Fruit fly (Drosophila melanogaster) whole organism, embryonic: ENCODE results near the gene Nprl3.

ENCODE experiments used
- B-H1 ChIP-seq: fragments of 200-800 bp; sonication (Bioruptor generic); IDR thresholded peaks from 3 replicates; pipeline ENCODE4 v1.3.6; 2022; ENCODE audit warnings: missing biosample characterization, missing genetic modification characterization
- Bgb ChIP-seq: fragments of 200-800 bp; sonication (Bioruptor generic); IDR thresholded peaks from 2 replicates; pipeline ENCODE4 v1.3.6; 2022; ENCODE audit warnings: missing biosample characterization, missing genetic modification characterization; ENCODE audit not compliant: partially characterized antibody
- CG10431 ChIP-seq: fragments of 200-800 bp; sonication (Bioruptor generic); optimal IDR thresholded peaks from 3 replicates; lab custom pipeline; 2018; ENCODE audit warnings: missing biosample characterization, mild to moderate bottlenecking, missing genetic modification characterization
- CG10565 ChIP-seq: fragments of 200-800 bp; sonication (Bioruptor generic); optimal IDR thresholded peaks from 3 replicates; lab custom pipeline; 2016; ENCODE audit warnings: missing biosample characterization, mild to moderate bottlenecking, missing genetic modification characterization
- CG1233 ChIP-seq: fragments of 200-800 bp; sonication (Bioruptor generic); optimal IDR thresholded peaks from 4 replicates; lab custom pipeline; 2018; ENCODE audit warnings: missing biosample characterization, mild to moderate bottlenecking, missing genetic modification characterization
- CG12942 ChIP-seq: fragments of 200-800 bp; sonication (Bioruptor generic); optimal IDR thresholded peaks from 3 replicates; lab custom pipeline; 2016; ENCODE audit warnings: missing biosample characterization, missing genetic modification characterization
- CG13296 ChIP-seq: fragments of 200-800 bp; sonication (Bioruptor generic); optimal IDR thresholded peaks from 3 replicates; lab custom pipeline; 2018; ENCODE audit warnings: missing biosample characterization, mild to moderate bottlenecking, missing genetic modification characterization
- CG15073 ChIP-seq: fragments of 200-800 bp; sonication (Bioruptor generic); optimal IDR thresholded peaks from 2 replicates; lab custom pipeline; 2016; ENCODE audit warnings: missing biosample characterization, missing genetic modification characterization
- CG17829 ChIP-seq: fragments of 200-800 bp; optimal IDR thresholded peaks from 2 replicates; lab custom pipeline; 2019; ENCODE audit warnings: missing biosample characterization, mild to moderate bottlenecking, missing genetic modification characterization, moderate library complexity
- CG2120 ChIP-seq: fragments of 200-800 bp; sonication (Bioruptor generic); optimal IDR thresholded peaks from 3 replicates; lab custom pipeline; 2016; ENCODE audit warnings: missing biosample characterization, missing genetic modification characterization
- CG3407 ChIP-seq: fragments of 200-800 bp; sonication (Bioruptor generic); optimal IDR thresholded peaks from 2 replicates; lab custom pipeline; 2018; ENCODE audit warnings: missing biosample characterization, mild to moderate bottlenecking, missing genetic modification characterization
- CG3995 ChIP-seq: fragments of 200-800 bp; sonication (Bioruptor generic); optimal IDR thresholded peaks from 3 replicates; lab custom pipeline; 2016; ENCODE audit warnings: missing biosample characterization, missing genetic modification characterization
- CG4424 ChIP-seq: fragments of 200-800 bp; sonication (Bioruptor generic); optimal IDR thresholded peaks from 3 replicates; lab custom pipeline; 2016; ENCODE audit warnings: missing biosample characterization, missing genetic modification characterization
- CG4617 ChIP-seq: fragments of 200-800 bp; sonication (Bioruptor generic); optimal IDR thresholded peaks from 3 replicates; lab custom pipeline; 2016; ENCODE audit warnings: missing biosample characterization, missing genetic modification characterization, borderline replicate concordance
- CG4730 ChIP-seq: fragments of 200-800 bp; sonication (Bioruptor generic); IDR thresholded peaks from 2 replicates; pipeline ENCODE4 v1.3.6; 2022; ENCODE audit warnings: missing biosample characterization, missing genetic modification characterization
- CG4854 ChIP-seq: fragments of 200-800 bp; sonication (Bioruptor generic); optimal IDR thresholded peaks from 2 replicates; lab custom pipeline; 2016; ENCODE audit warnings: missing biosample characterization, missing genetic modification characterization, inconsistent platforms
- CG8281 ChIP-seq: fragments of 200-800 bp; sonication (Bioruptor generic); optimal IDR thresholded peaks from 2 replicates; lab custom pipeline; 2018; ENCODE audit warnings: missing biosample characterization, mild to moderate bottlenecking, missing genetic modification characterization, moderate library complexity
- Camta ChIP-seq: fragments of 200-800 bp; sonication (Bioruptor generic); optimal IDR thresholded peaks from 2 replicates; lab custom pipeline; 2016; ENCODE audit warnings: missing biosample characterization, missing genetic modification characterization
- CoRest ChIP-seq: fragments of 200-800 bp; sonication (Bioruptor generic); optimal IDR thresholded peaks from 3 replicates; lab custom pipeline; 2018; ENCODE audit warnings: missing biosample characterization, mild to moderate bottlenecking, missing genetic modification characterization, moderate library complexity
- Dp ChIP-seq: fragments of 200-800 bp; sonication (Bioruptor generic); optimal IDR thresholded peaks from 2 replicates; lab custom pipeline; 2018; ENCODE audit warnings: missing biosample characterization, mild to moderate bottlenecking, missing genetic modification characterization, moderate library complexity
- Eip74EF ChIP-seq, 2 experiments: fragments of 200-800 bp in 1 of 2; fragments of >200 bp in 1 of 2; sonication (Bioruptor generic) in 1 of 2; optimal IDR thresholded peaks; 2 replicates each; lab custom pipeline; 2017 to 2019; ENCODE audit warnings: missing biosample characterization in 2 of 2, missing genetic modification characterization in 2 of 2, mild to moderate bottlenecking in 1 of 2, moderate library complexity in 1 of 2
- Fer2 ChIP-seq: fragments of 200-800 bp; sonication (Bioruptor generic); optimal IDR thresholded peaks from 2 replicates; lab custom pipeline; 2018; ENCODE audit warnings: missing biosample characterization, mild to moderate bottlenecking, missing genetic modification characterization, moderate library complexity
- Gug ChIP-seq: fragments of 200-800 bp; sonication (Bioruptor generic); IDR thresholded peaks from 4 replicates; pipeline ENCODE4 v1.3.6; 2022; ENCODE audit warnings: missing biosample characterization, missing genetic modification characterization
- HLH3B ChIP-seq: fragments of 200-800 bp; sonication (Bioruptor generic); IDR thresholded peaks from 2 replicates; pipeline ENCODE4 v1.3.6; 2022; ENCODE audit warnings: missing biosample characterization, missing genetic modification characterization
- MESR4 ChIP-seq: fragments of 200-800 bp; sonication (Bioruptor generic); optimal IDR thresholded peaks from 2 replicates; lab custom pipeline; 2018; ENCODE audit warnings: missing biosample characterization, mild to moderate bottlenecking, missing genetic modification characterization, moderate library complexity
- Mes4 ChIP-seq: fragments of 200-800 bp; sonication (Bioruptor generic); optimal IDR thresholded peaks from 2 replicates; lab custom pipeline; 2016; ENCODE audit warnings: missing biosample characterization, missing genetic modification characterization
- Ravus ChIP-seq: fragments of 200-800 bp; sonication (Bioruptor generic); IDR thresholded peaks from 2 replicates; pipeline ENCODE4 v1.3.6; 2022; ENCODE audit warnings: missing biosample characterization, missing genetic modification characterization
- Ssrp ChIP-seq: fragments of 200-800 bp; sonication (Bioruptor generic); optimal IDR thresholded peaks from 2 replicates; lab custom pipeline; 2018; ENCODE audit warnings: missing biosample characterization, mild to moderate bottlenecking, missing genetic modification characterization, moderate library complexity
- TFAM ChIP-seq: fragments of 200-800 bp; sonication (Bioruptor generic); optimal IDR thresholded peaks from 2 replicates; lab custom pipeline; 2017; ENCODE audit warnings: missing biosample characterization, missing genetic modification characterization, inconsistent platforms
- Xbp1 ChIP-seq: fragments of 200-800 bp; sonication (Bioruptor generic); optimal IDR thresholded peaks from 3 replicates; lab custom pipeline; 2016; ENCODE audit warnings: missing biosample characterization, mild to moderate bottlenecking, missing genetic modification characterization
- YL-1 ChIP-seq: fragments of 200-800 bp; sonication (Bioruptor generic); optimal IDR thresholded peaks from 3 replicates; lab custom pipeline; 2017; ENCODE audit warnings: missing biosample characterization, mild to moderate bottlenecking, missing genetic modification characterization
- ara ChIP-seq: fragments of 200-800 bp; sonication (Bioruptor generic); IDR thresholded peaks from 2 replicates; pipeline ENCODE4 v1.3.6; 2022; ENCODE audit warnings: missing biosample characterization, missing genetic modification characterization
- bcd ChIP-seq: fragments of 200-800 bp; sonication (Bioruptor generic); optimal IDR thresholded peaks from 2 replicates; lab custom pipeline; 2017; ENCODE audit warnings: missing biosample characterization, mild to moderate bottlenecking, missing genetic modification characterization
- cas ChIP-seq: fragments of 200-800 bp; sonication (Bioruptor generic); IDR thresholded peaks from 2 replicates; pipeline ENCODE4 v1.3.6; 2022; ENCODE audit warnings: missing biosample characterization, missing genetic modification characterization
- dmrt99B ChIP-seq: fragments of 200-800 bp; sonication (Bioruptor generic); optimal IDR thresholded peaks from 2 replicates; lab custom pipeline; 2018; ENCODE audit warnings: missing biosample characterization, mild to moderate bottlenecking, missing genetic modification characterization, moderate library complexity
- fu2 ChIP-seq: fragments of 200-800 bp; sonication (Bioruptor generic); optimal IDR thresholded peaks from 2 replicates; lab custom pipeline; 2016; ENCODE audit warnings: missing biosample characterization, missing genetic modification characterization
- gcm ChIP-seq: fragments of 200-800 bp; sonication (Bioruptor generic); optimal IDR thresholded peaks from 2 replicates; lab custom pipeline; 2019; ENCODE audit warnings: missing biosample characterization, mild to moderate bottlenecking, missing genetic modification characterization, moderate library complexity
- lmd ChIP-seq: fragments of 200-800 bp; sonication (Bioruptor generic); IDR thresholded peaks from 2 replicates; pipeline ENCODE4 v1.3.6; 2022; ENCODE audit warnings: missing biosample characterization, missing genetic modification characterization
- mld ChIP-seq: fragments of 200-800 bp; sonication (Bioruptor generic); IDR thresholded peaks from 3 replicates; pipeline ENCODE4 v1.3.6; 2022; ENCODE audit warnings: missing biosample characterization, missing genetic modification characterization; ENCODE audit not compliant: partially characterized antibody
- pb ChIP-seq: fragments of 200-800 bp; sonication (Bioruptor generic); optimal IDR thresholded peaks from 3 replicates; lab custom pipeline; 2016; ENCODE audit warnings: missing biosample characterization, missing genetic modification characterization
- prd ChIP-seq, 3 experiments: fragments of >200 bp in 2 of 3; fragments of 200-800 bp in 1 of 3; sonication (Bioruptor generic) in 1 of 3; optimal IDR thresholded peaks in 2 of 3; IDR thresholded peaks in 1 of 3; 2 replicates in 2 of 3; 3 replicates in 1 of 3; pipeline versions ENCODE4 v1.3.6 to Lab custom; 2017 to 2022; ENCODE audit warnings: missing biosample characterization in 1 of 3, missing genetic modification characterization in 1 of 3
- pum ChIP-seq: fragments of 200-800 bp; sonication (Bioruptor generic); optimal IDR thresholded peaks from 2 replicates; lab custom pipeline; 2016; ENCODE audit warnings: missing biosample characterization, missing genetic modification characterization
- stwl ChIP-seq: fragments of 200-800 bp; sonication (Bioruptor generic); optimal IDR thresholded peaks from 3 replicates; lab custom pipeline; 2018; ENCODE audit warnings: missing biosample characterization, mild to moderate bottlenecking, missing genetic modification characterization, moderate library complexity
- tgo ChIP-seq: fragments of 200-800 bp; sonication (Bioruptor generic); IDR thresholded peaks from 3 replicates; pipeline ENCODE4 v1.3.6; 2022; ENCODE audit warnings: missing biosample characterization, missing genetic modification characterization
- tin ChIP-seq: fragments of 200-800 bp; sonication (Bioruptor generic); optimal IDR thresholded peaks from 3 replicates; lab custom pipeline; 2016; ENCODE audit warnings: missing biosample characterization, missing genetic modification characterization
- trh ChIP-seq: fragments of 200-800 bp; sonication (Bioruptor generic); optimal IDR thresholded peaks from 2 replicates; lab custom pipeline; 2016; ENCODE audit warnings: missing biosample characterization, missing genetic modification characterization
- zen2 ChIP-seq: fragments of 200-800 bp; sonication (Bioruptor generic); IDR thresholded peaks from 3 replicates; pipeline ENCODE4 v1.3.6; 2022; ENCODE audit warnings: missing biosample characterization, missing genetic modification characterization; ENCODE audit not compliant: partially characterized antibody

Gene Nprl3

dm6 chr3L:14031171-14032126 is 29.8 kb upstream of the Nprl3 start, which contains the start of the genes CG6650 and endos (continued):
- TF ChIP-seq tin (GFP tag; lab: Kevin White, UChicago) (peak; percentile 37), CG3407 (GFP tag; lab: Kevin White, UChicago) (no peak), prd (optimal IDR thresholded peaks at IDR 0.05; lab: Kevin White, UChicago) (no peak), prd (GFP tag; IDR thresholded peaks at IDR 0.05; lab: Robert Waterston, UW) (peak; percentile 44; the same call in 1 of the 3 replicates), mld (GFP tag; lab: Robert Waterston, UW) (peak; percentile 37; the same call in 1 of the 3 replicates), ara (GFP tag; lab: Robert Waterston, UW) (no peak), CG3995 (GFP tag; lab: Kevin White, UChicago) (peak; percentile 29), trh (GFP tag; lab: Kevin White, UChicago) (no peak), stwl (tag; lab: Kevin White, UChicago) (peak; percentile 74), CG4854 (GFP tag; lab: Kevin White, UChicago) (no peak), CG2120 (GFP tag; lab: Kevin White, UChicago) (peak; percentile 22), CG17829 (tag; lab: Kevin White, UChicago) (peak; percentile 52), CG1233 (GFP tag; lab: Kevin White, UChicago) (peak; percentile 16), CG12942 (GFP tag; lab: Kevin White, UChicago) (peak; percentile 27), cas (GFP tag; lab: Robert Waterston, UW) (no peak), CG10431 (GFP tag; lab: Kevin White, UChicago) (peak; percentile 21), CG4424 (GFP tag; lab: Kevin White, UChicago) (peak; percentile 33), zen2 (GFP tag; lab: Robert Waterston, UW) (peak; percentile 19), gcm (peak; percentile 7), bcd (GFP tag; lab: Kevin White, UChicago) (no peak), Gug (GFP tag; lab: Robert Waterston, UW) (peak; percentile 18; the same call in 1 of the 4 replicates), Dp (GFP tag; lab: Kevin White, UChicago) (peak; percentile 50), pb (GFP tag; lab: Kevin White, UChicago) (no peak), dmrt99B (tag; lab: Kevin White, UChicago) (no peak), CG10565 (GFP tag; lab: Kevin White, UChicago) (no peak), YL-1 (GFP tag; lab: Kevin White, UChicago) (peak; percentile 13), CG8281 (tag; lab: Kevin White, UChicago) (no peak), Xbp1 (GFP tag; lab: Kevin White, UChicago) (peak; percentile 41), Camta (no peak), Mes4 (GFP tag; lab: Kevin White, UChicago) (no peak), CoRest (tag; lab: Kevin White, UChicago) (peak; percentile 55), Eip74EF (GFP tag; optimal IDR thresholded peaks at IDR 0.05; lab: Kevin White, UChicago) (no peak), CG15073 (GFP tag; lab: Kevin White, UChicago) (no peak), Ravus (no peak), CG4730 (GFP tag; lab: Robert Waterston, UW) (no peak), HLH3B (GFP tag; lab: Robert Waterston, UW) (no peak), Fer2 (tag; lab: Kevin White, UChicago) (peak; percentile 24), fu2 (GFP tag; lab: Kevin White, UChicago) (no peak), lmd (peak; percentile 25; the same call in 1 of the 2 replicates), Bgb (GFP tag; lab: Robert Waterston, UW) (peak; percentile 76), Ssrp (tag; lab: Kevin White, UChicago) (no peak), tgo (GFP tag; lab: Robert Waterston, UW) (no peak), CG4617 (GFP tag; lab: Kevin White, UChicago) (peak; percentile 62), MESR4 (peak; percentile 76), pum (GFP tag; lab: Kevin White, UChicago) (peak; percentile 10), CG13296 (GFP tag; lab: Kevin White, UChicago) (peak; percentile 69), B-H1 (no peak), TFAM (GFP tag; lab: Kevin White, UChicago) (no peak)
